Worm (Caenorhabditis elegans): ENCODE data around the gene sra-38.
A peak's percentile ranks its signal among the peaks of the same experiment; 100 is the strongest.

DNA sequence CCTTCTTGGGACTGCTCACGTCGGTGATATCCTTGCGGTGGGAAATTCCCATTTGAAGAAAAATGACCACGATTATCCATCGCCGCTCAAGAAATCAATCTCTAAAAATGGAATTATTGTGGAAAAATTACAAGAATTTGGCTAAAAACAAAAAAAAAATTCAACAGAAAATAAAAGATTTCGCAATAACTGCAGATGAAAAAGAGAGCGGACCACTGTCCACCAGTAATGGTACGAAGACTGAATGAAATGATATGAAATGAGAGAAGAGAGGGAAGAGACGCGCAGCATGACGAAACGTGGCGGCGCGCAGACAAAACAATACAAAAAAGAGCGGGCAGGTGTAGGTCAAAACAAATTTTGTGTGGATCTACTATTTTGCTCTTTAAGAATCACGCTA lies 29.6 kb upstream of the sra-38 start, which contains the start of gene meg-1:
- TF ChIP-seq F57A8.1 (GFP tag; optimal IDR thresholded peaks at IDR 0.05) = no peak
- TF ChIP-seq ama-1 (optimal IDR thresholded peaks at IDR 0.05) = no peak
- no peak for TF ChIP-seq ama-1 (GFP tag; optimal IDR thresholded peaks at IDR 0.05)
- TF ChIP-seq efl-1 (GFP tag; optimal IDR thresholded peaks at IDR 0.05) = peak; percentile 67
- peak; percentile 28; the same call in 1 of the 2 replicates for TF ChIP-seq madf-8 (GFP tag; conservative IDR thresholded peaks at IDR 0.05)
- TF ChIP-seq pha-4 (tag; optimal IDR thresholded peaks at IDR 0.05) = no peak
- no peak for TF ChIP-seq ztf-26 (tag; optimal IDR thresholded peaks at IDR 0.05)
- no peak for TF ChIP-seq rpc-1 (optimal IDR thresholded peaks at IDR 0.05)
- no peak for TF ChIP-seq rpc-1 (tag; optimal IDR thresholded peaks at IDR 0.05)
- TF ChIP-seq ZK185.1 (tag; optimal IDR thresholded peaks at IDR 0.05; ENCODE audit: poor library complexity, severe bottlenecking) = no peak
- TF ChIP-seq unc-62 (GFP tag; optimal IDR thresholded peaks at IDR 0.05) = no peak
- TF ChIP-seq ztf-25 (GFP tag; IDR thresholded peaks at IDR 0.05) = no peak
- no peak for TF ChIP-seq lin-26 (GFP tag; IDR thresholded peaks at IDR 0.05)

All from whole organism, young adult.